Fruit fly (Drosophila melanogaster) whole organism, pupa: ENCODE measurements around the gene CG31997.

Experiments used
- CG10348 ChIP-seq: fragments of 200-800 bp; sonication (Bioruptor generic); IDR thresholded peaks from 2 replicates; pipeline ENCODE4 v1.3.6; 2022; ENCODE audit warnings: missing biosample characterization, missing genetic modification characterization
- CG12605 ChIP-seq: fragments of 200-800 bp; sonication (Bioruptor generic); IDR thresholded peaks from 2 replicates; pipeline ENCODE4 v1.3.6; 2022; ENCODE audit warnings: missing biosample characterization, missing genetic modification characterization
- CG13204 ChIP-seq: fragments of 200-800 bp; sonication (Bioruptor generic); optimal IDR thresholded peaks from 2 replicates; lab custom pipeline; 2018; ENCODE audit warnings: missing biosample characterization, mild to moderate bottlenecking, missing genetic modification characterization, moderate library complexity
- CG14655 ChIP-seq: fragments of 200-800 bp; sonication (Bioruptor generic); optimal IDR thresholded peaks from 3 replicates; lab custom pipeline; 2017; ENCODE audit warnings: mild to moderate bottlenecking, missing biosample characterization, missing genetic modification reagents, missing genetic modification characterization
- CG15710 ChIP-seq: fragments of 200-800 bp; sonication (Bioruptor generic); optimal IDR thresholded peaks from 2 replicates; lab custom pipeline; 2018; ENCODE audit warnings: missing biosample characterization, mild to moderate bottlenecking, missing genetic modification characterization, moderate library complexity
- CG17806 ChIP-seq: fragments of 200-800 bp; sonication (Bioruptor generic); optimal IDR thresholded peaks from 2 replicates; lab custom pipeline; 2018; ENCODE audit warnings: missing biosample characterization, mild to moderate bottlenecking, missing genetic modification characterization, moderate library complexity
- CG32121 ChIP-seq: fragments of 200-800 bp; sonication (Bioruptor generic); IDR thresholded peaks from 2 replicates; pipeline ENCODE4 v1.3.6; 2022; ENCODE audit warnings: missing biosample characterization, missing genetic modification characterization
- CG34367 ChIP-seq: fragments of 200-800 bp; sonication (Bioruptor generic); optimal IDR thresholded peaks from 2 replicates; lab custom pipeline; 2018; ENCODE audit warnings: missing biosample characterization, mild to moderate bottlenecking, missing genetic modification characterization
- CG4496 ChIP-seq: fragments of 200-800 bp; sonication (Bioruptor generic); IDR thresholded peaks from 3 replicates; pipeline ENCODE4 v1.3.6; 2022; ENCODE audit warnings: missing biosample characterization, missing genetic modification characterization
- CG8159 ChIP-seq: fragments of 200-800 bp; sonication (Bioruptor generic); optimal IDR thresholded peaks from 3 replicates; lab custom pipeline; 2018; ENCODE audit warnings: missing biosample characterization, mild to moderate bottlenecking, missing genetic modification characterization, moderate library complexity
- CG8301 ChIP-seq: fragments of 200-800 bp; sonication (Bioruptor generic); optimal IDR thresholded peaks from 2 replicates; lab custom pipeline; 2018; ENCODE audit warnings: missing biosample characterization, mild to moderate bottlenecking, missing genetic modification characterization
- CG9948 ChIP-seq: fragments of 200-800 bp; sonication (Bioruptor generic); optimal IDR thresholded peaks from 2 replicates; lab custom pipeline; 2018; ENCODE audit warnings: missing biosample characterization, mild to moderate bottlenecking, missing genetic modification characterization, moderate library complexity
- D1 ChIP-seq: fragments of 200-800 bp; sonication (Bioruptor generic); optimal IDR thresholded peaks from 2 replicates; lab custom pipeline; 2018; ENCODE audit warnings: missing biosample characterization, mild to moderate bottlenecking, missing genetic modification characterization, moderate library complexity
- EcR ChIP-seq: fragments of 200-800 bp; sonication (Bioruptor generic); optimal IDR thresholded peaks from 3 replicates; lab custom pipeline; 2019; ENCODE audit warnings: missing biosample characterization, missing genetic modification characterization, mild to moderate bottlenecking, moderate library complexity, missing genetic modification reagents
- Ets98B ChIP-seq: fragments of 200-800 bp; sonication (Bioruptor generic); IDR thresholded peaks from 2 replicates; pipeline ENCODE4 v1.3.6; 2022; ENCODE audit warnings: missing biosample characterization, missing genetic modification characterization
- Pif1A ChIP-seq: fragments of 200-800 bp; sonication (Bioruptor generic); optimal IDR thresholded peaks from 3 replicates; lab custom pipeline; 2016; ENCODE audit warnings: missing biosample characterization, missing genetic modification characterization
- Pif1B ChIP-seq: fragments of 200-800 bp; sonication (Bioruptor generic); optimal IDR thresholded peaks from 3 replicates; lab custom pipeline; 2016; ENCODE audit warnings: missing biosample characterization, missing genetic modification characterization
- Snoo ChIP-seq: fragments of 200-800 bp; sonication (Bioruptor generic); optimal IDR thresholded peaks from 3 replicates; lab custom pipeline; 2017; ENCODE audit warnings: missing biosample characterization, mild to moderate bottlenecking, missing genetic modification characterization, inconsistent platforms
- fd96Ca ChIP-seq: fragments of 200-800 bp; sonication (Bioruptor generic); IDR thresholded peaks from 3 replicates; pipeline ENCODE4 v1.3.6; 2022; ENCODE audit warnings: missing biosample characterization, missing genetic modification characterization
- gl ChIP-seq: fragments of 200-800 bp; sonication (Bioruptor generic); optimal IDR thresholded peaks from 2 replicates; lab custom pipeline; 2018; ENCODE audit warnings: missing biosample characterization, mild to moderate bottlenecking, missing genetic modification characterization
- rn ChIP-seq: fragments of 200-800 bp; sonication (Bioruptor generic); IDR thresholded peaks from 2 replicates; pipeline ENCODE4 v1.3.6; 2022; ENCODE audit warnings: missing biosample characterization, missing genetic modification characterization

The CG31997 gene

dm6 chr4:155977-156376, at the start of gene CG31997:
TSS of gene CG31997 (minus strand) at chr4:156060.
- TF ChIP-seq Pif1B (GFP tag; lab: Kevin White, UChicago) (no peak), CG34367 (tag; lab: Kevin White, UChicago) (no peak), CG12605 (GFP tag; lab: Robert Waterston, UW) (no peak), EcR (GFP tag; lab: Kevin White, UChicago) (no peak)

dm6 chr4:193386-194334, 37.8 kb upstream of the CG31997 start, which contains the start of gene Abcd1:
TSS of gene Abcd1 (minus strand) at chr4:193829.
- no peak for TF ChIP-seq CG4496 (GFP tag; lab: Robert Waterston, UW)

- TF ChIP-seq Ets98B (GFP tag; lab: Robert Waterston, UW) (no peak), CG8159 (no peak), CG17806 (tag; lab: Kevin White, UChicago) (no peak), Snoo (no peak), Pif1A (GFP tag; lab: Kevin White, UChicago) (no peak), CG32121 (GFP tag; lab: Robert Waterston, UW) (no peak), CG15710 (tag; lab: Kevin White, UChicago) (no peak), CG8301 (no peak), D1 (tag; lab: Kevin White, UChicago) (no peak), CG13204 (GFP tag; lab: Kevin White, UChicago) (no peak)
Observed at dm6 chr4:192540-192939, 36.7 kb upstream of the CG31997 start.

- TF ChIP-seq CG4496 (GFP tag; lab: Robert Waterston, UW) (no peak), CG13204 (GFP tag; lab: Kevin White, UChicago) (no peak), CG8301 (no peak), D1 (tag; lab: Kevin White, UChicago) (no peak), CG17806 (tag; lab: Kevin White, UChicago) (no peak), Ets98B (GFP tag; lab: Robert Waterston, UW) (no peak), EcR (GFP tag; lab: Kevin White, UChicago) (no peak), CG10348 (GFP tag; lab: Robert Waterston, UW) (no peak), gl (tag; lab: Kevin White, UChicago) (no peak), Snoo (no peak)
Observed at dm6 chr4:183681-184080, 27.8 kb upstream of the CG31997 start.

dm6 chr4:181639-182038, 25.8 kb upstream of the CG31997 start:
- TF ChIP-seq Pif1B (GFP tag; lab: Kevin White, UChicago) (no peak), CG32121 (GFP tag; lab: Robert Waterston, UW) (no peak)

- TF ChIP-seq CG32121 (GFP tag; lab: Robert Waterston, UW): no peak
- TF ChIP-seq CG4496 (GFP tag; lab: Robert Waterston, UW): no peak
- TF ChIP-seq gl (tag; lab: Kevin White, UChicago): no peak
- TF ChIP-seq CG15710 (tag; lab: Kevin White, UChicago): no peak
- TF ChIP-seq CG8301: no peak
- TF ChIP-seq CG34367 (tag; lab: Kevin White, UChicago): no peak
- no peak for TF ChIP-seq fd96Ca (GFP tag; lab: Robert Waterston, UW)
- no peak for TF ChIP-seq D1 (tag; lab: Kevin White, UChicago)
- TF ChIP-seq Pif1B (GFP tag; lab: Kevin White, UChicago): no peak
- TF ChIP-seq Snoo: no peak
- TF ChIP-seq CG14655 (GFP tag; lab: Kevin White, UChicago): no peak
- TF ChIP-seq Ets98B (GFP tag; lab: Robert Waterston, UW): no peak
- no peak for TF ChIP-seq EcR (GFP tag; lab: Kevin White, UChicago)
- no peak for TF ChIP-seq CG13204 (GFP tag; lab: Kevin White, UChicago)
- TF ChIP-seq CG17806 (tag; lab: Kevin White, UChicago): no peak
- no peak for TF ChIP-seq CG10348 (GFP tag; lab: Robert Waterston, UW)
- TF ChIP-seq CG12605 (GFP tag; lab: Robert Waterston, UW): no peak
- no peak for TF ChIP-seq CG9948
- no peak for TF ChIP-seq Pif1A (GFP tag; lab: Kevin White, UChicago)
Observed at dm6 chr4:180780-181179, 24.9 kb upstream of the CG31997 start.

- TF ChIP-seq Pif1B (GFP tag; lab: Kevin White, UChicago) (no peak), D1 (tag; lab: Kevin White, UChicago) (no peak), CG34367 (tag; lab: Kevin White, UChicago) (no peak), CG8159 (no peak), CG13204 (GFP tag; lab: Kevin White, UChicago) (no peak), CG15710 (tag; lab: Kevin White, UChicago) (no peak), Ets98B (GFP tag; lab: Robert Waterston, UW) (no peak), Snoo (no peak), Pif1A (GFP tag; lab: Kevin White, UChicago) (no peak), CG12605 (GFP tag; lab: Robert Waterston, UW) (no peak), EcR (GFP tag; lab: Kevin White, UChicago) (no peak), CG4496 (GFP tag; lab: Robert Waterston, UW) (no peak), rn (GFP tag; lab: Robert Waterston, UW) (no peak), fd96Ca (GFP tag; lab: Robert Waterston, UW) (no peak)
Observed at dm6 chr4:179920-180261, 24.0 kb upstream of the CG31997 start.
